Worm (Caenorhabditis elegans) whole organism, L3 larva: ENCODE measurements around the gene sfxn-5.

ENCODE experiments used
- R02D3.7 ChIP-seq: fragments of 150-350 bp; optimal IDR thresholded peaks from 2 replicates; lab custom pipeline; 2014; ENCODE audit warnings: missing biosample characterization, missing genetic modification characterization
- aly-2 ChIP-seq: fragments of 150-350 bp; optimal IDR thresholded peaks from 2 replicates; lab custom pipeline; 2014; ENCODE audit warnings: missing biosample characterization, missing genetic modification characterization
- ceh-16 ChIP-seq: sonication (generic microtip); optimal IDR thresholded peaks from 2 replicates; lab custom pipeline; 2017; ENCODE audit warnings: missing biosample characterization, missing genetic modification characterization
- ceh-82 ChIP-seq: fragments of 150-350 bp; optimal IDR thresholded peaks from 2 replicates; lab custom pipeline; 2014; ENCODE audit warnings: missing biosample characterization, missing genetic modification characterization
- ceh-9 ChIP-seq: sonication (generic microtip); optimal IDR thresholded peaks from 2 replicates; lab custom pipeline; 2018; ENCODE audit warnings: missing biosample characterization, missing genetic modification characterization
- egl-27 ChIP-seq: sonication (generic microtip); optimal IDR thresholded peaks from 4 replicates; lab custom pipeline; 2017; ENCODE audit warnings: missing biosample characterization, missing genetic modification reagents, missing genetic modification characterization
- egl-5 ChIP-seq: fragments of 150-350 bp; optimal IDR thresholded peaks from 2 replicates; lab custom pipeline; 2017; ENCODE audit warnings: missing biosample characterization, missing genetic modification reagents, missing genetic modification characterization, inconsistent platforms
- elt-1 ChIP-seq: fragments of 150-350 bp; optimal IDR thresholded peaks from 2 replicates; lab custom pipeline; 2014; ENCODE audit warnings: missing biosample characterization, missing genetic modification characterization
- elt-2 ChIP-seq: sonication (generic microtip); optimal IDR thresholded peaks from 2 replicates; lab custom pipeline; 2016; ENCODE audit warnings: missing genetic modification reagents, mild to moderate bottlenecking, missing genetic modification characterization, missing compliant biosample characterization
- elt-3 ChIP-seq, 3 experiments: fragments of 150-350 bp in 1 of 3; sonication (generic microtip) in 2 of 3; optimal IDR thresholded peaks; 2 replicates in 2 of 3; 4 replicates in 1 of 3; lab custom pipeline; 2014 to 2017; ENCODE audit warnings: missing biosample characterization in 3 of 3, missing genetic modification characterization in 3 of 3
- fkh-10 ChIP-seq: sonication (generic microtip); optimal IDR thresholded peaks from 2 replicates; lab custom pipeline; 2017; ENCODE audit warnings: missing biosample characterization, missing genetic modification reagents, missing genetic modification characterization
- hmg-11 ChIP-seq: sonication (generic microtip); optimal IDR thresholded peaks from 2 replicates; lab custom pipeline; 2016; ENCODE audit warnings: missing genetic modification characterization, missing compliant biosample characterization
- lin-15B ChIP-seq: fragments of 150-350 bp; optimal IDR thresholded peaks from 2 replicates; lab custom pipeline; 2014; ENCODE audit warnings: missing biosample characterization, missing genetic modification characterization
- lin-39 ChIP-seq: fragments of 150-350 bp; optimal IDR thresholded peaks from 2 replicates; lab custom pipeline; 2018; ENCODE audit warnings: missing biosample characterization, missing genetic modification reagents, missing genetic modification characterization
- lsy-12 ChIP-seq: sonication (generic microtip); optimal IDR thresholded peaks from 2 replicates; lab custom pipeline; 2016; ENCODE audit warnings: mild to moderate bottlenecking, missing genetic modification characterization, missing compliant biosample characterization
- mdl-1 ChIP-seq: fragments of 150-350 bp; optimal IDR thresholded peaks from 2 replicates; lab custom pipeline; 2014; ENCODE audit warnings: missing biosample characterization, missing genetic modification characterization
- nfya-1 ChIP-seq: sonication (generic microtip); optimal IDR thresholded peaks from 2 replicates; lab custom pipeline; 2017; ENCODE audit warnings: missing genetic modification characterization, mild to moderate bottlenecking, missing compliant biosample characterization, antibody characterized with exemption, moderate library complexity; ENCODE audit not compliant: insufficient read depth
- nhr-11 ChIP-seq: fragments of 150-350 bp; optimal IDR thresholded peaks from 2 replicates; lab custom pipeline; 2014; ENCODE audit warnings: missing biosample characterization, missing genetic modification characterization
- nhr-12 ChIP-seq: fragments of 150-350 bp; optimal IDR thresholded peaks from 2 replicates; lab custom pipeline; 2014; ENCODE audit warnings: missing biosample characterization, missing genetic modification characterization
- nhr-23 ChIP-seq: fragments of 150-350 bp; optimal IDR thresholded peaks from 2 replicates; lab custom pipeline; 2014; ENCODE audit warnings: missing biosample characterization, missing genetic modification reagents, missing genetic modification characterization
- nhr-237 ChIP-seq: fragments of 150-350 bp; optimal IDR thresholded peaks from 2 replicates; lab custom pipeline; 2014; ENCODE audit warnings: missing biosample characterization, missing genetic modification characterization
- nhr-25 ChIP-seq: sonication (generic microtip); optimal IDR thresholded peaks from 2 replicates; lab custom pipeline; 2017; ENCODE audit warnings: missing biosample characterization, missing genetic modification characterization
- nhr-28 ChIP-seq: fragments of 150-350 bp; optimal IDR thresholded peaks from 2 replicates; lab custom pipeline; 2014; ENCODE audit warnings: missing biosample characterization, missing genetic modification characterization
- nhr-43 ChIP-seq: sonication (generic microtip); optimal IDR thresholded peaks from 2 replicates; lab custom pipeline; 2016; ENCODE audit warnings: mild to moderate bottlenecking, missing genetic modification characterization, missing compliant biosample characterization; ENCODE audit not compliant: poor library complexity, severe bottlenecking
- nhr-67 ChIP-seq: fragments of 150-350 bp; optimal IDR thresholded peaks from 2 replicates; lab custom pipeline; 2014; ENCODE audit warnings: missing biosample characterization, missing genetic modification characterization
- nhr-77 ChIP-seq: fragments of 150-350 bp; optimal IDR thresholded peaks from 2 replicates; lab custom pipeline; 2014; ENCODE audit warnings: missing biosample characterization, missing genetic modification characterization
- pha-4 ChIP-seq: fragments of 150-350 bp; optimal IDR thresholded peaks from 2 replicates; lab custom pipeline; 2014; ENCODE audit warnings: missing biosample characterization, missing genetic modification reagents, missing genetic modification characterization
- pqm-1 ChIP-seq: fragments of 150-350 bp; optimal IDR thresholded peaks from 2 replicates; lab custom pipeline; 2017; ENCODE audit warnings: missing biosample characterization, missing genetic modification characterization, inconsistent platforms
- sea-2 ChIP-seq: fragments of 150-350 bp; sonication (generic microtip); optimal IDR thresholded peaks from 4 replicates; lab custom pipeline; 2014; ENCODE audit warnings: missing biosample characterization, missing genetic modification reagents, missing genetic modification characterization
- skn-1 ChIP-seq: fragments of 150-350 bp; optimal IDR thresholded peaks from 2 replicates; lab custom pipeline; 2014; ENCODE audit warnings: missing biosample characterization, missing genetic modification characterization
- snpc-4 ChIP-seq: fragments of 150-350 bp; optimal IDR thresholded peaks from 2 replicates; lab custom pipeline; 2014; ENCODE audit warnings: missing biosample characterization, missing genetic modification characterization
- tbx-2 ChIP-seq: sonication (generic microtip); optimal IDR thresholded peaks from 2 replicates; lab custom pipeline; 2016; ENCODE audit warnings: mild to moderate bottlenecking, missing genetic modification characterization, missing compliant biosample characterization
- unc-62 ChIP-seq: fragments of 150-350 bp; sonication (generic microtip); optimal IDR thresholded peaks from 4 replicates; lab custom pipeline; 2014; ENCODE audit warnings: missing biosample characterization, missing genetic modification reagents, missing genetic modification characterization
- zag-1 ChIP-seq: fragments of 150-350 bp; optimal IDR thresholded peaks from 2 replicates; lab custom pipeline; 2014; ENCODE audit warnings: missing biosample characterization, missing genetic modification characterization
- ztf-11 ChIP-seq: fragments of 150-350 bp; optimal IDR thresholded peaks from 2 replicates; lab custom pipeline; 2014; ENCODE audit warnings: missing biosample characterization, missing genetic modification characterization

The sfxn-5 gene

DNA sequence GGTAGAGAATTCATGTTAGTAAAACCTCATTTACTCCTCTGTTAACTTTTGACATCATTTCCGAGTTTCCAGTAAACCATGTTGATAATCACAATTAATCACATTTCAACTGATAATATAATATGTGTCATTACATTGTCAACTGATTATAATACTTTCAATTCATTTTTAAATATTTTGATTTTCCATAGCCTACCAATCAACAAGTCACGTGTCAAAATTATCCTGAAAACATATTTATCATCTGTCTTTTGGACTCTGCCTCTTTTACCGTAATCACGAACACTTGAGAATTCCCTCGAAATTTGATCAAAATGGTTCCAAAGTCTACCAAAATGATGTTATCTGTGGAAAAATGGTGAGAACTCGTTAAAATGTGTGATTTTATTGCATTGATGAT lies 30.8 kb downstream of the sfxn-5 start:
- TF ChIP-seq fkh-10 (no peak), pqm-1 (tag; lab: Kevin White, UChicago) (peak; percentile 72), elt-2 (tag; lab: Kevin White, UChicago) (peak; percentile 79), nhr-67 (tag; lab: Kevin White, UChicago) (no peak)

DNA sequence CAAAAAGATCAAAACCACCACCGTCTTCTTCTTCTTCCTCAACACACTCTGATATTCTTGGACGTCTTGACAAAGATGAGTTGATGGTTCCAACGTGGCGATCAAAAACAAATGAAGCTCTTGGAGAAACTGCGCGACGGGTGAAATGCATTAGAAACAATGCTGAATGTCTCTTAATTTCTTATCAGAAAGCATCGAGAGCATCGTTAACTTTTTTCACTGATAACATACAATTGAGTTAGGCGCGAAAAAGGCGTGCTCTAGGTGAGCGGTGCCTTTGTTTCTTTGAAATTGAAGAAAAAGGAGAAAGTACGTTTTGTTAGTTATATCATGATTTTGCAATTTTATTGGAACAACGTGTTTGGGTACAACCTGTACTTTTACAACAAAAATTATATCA lies 31.6 kb downstream of the sfxn-5 start, which contains the start of gene gpcp-2:
Gene gpcp-2 (minus strand): TSS at position 153 of the 400 bp plus-strand sequence.
- TF ChIP-seq nhr-25 (no peak), ceh-82 (no peak), nhr-237 (tag; lab: Kevin White, UChicago) (no peak), elt-2 (tag; lab: Kevin White, UChicago) (peak; percentile 82), pqm-1 (tag; lab: Kevin White, UChicago) (peak; percentile 32)

DNA sequence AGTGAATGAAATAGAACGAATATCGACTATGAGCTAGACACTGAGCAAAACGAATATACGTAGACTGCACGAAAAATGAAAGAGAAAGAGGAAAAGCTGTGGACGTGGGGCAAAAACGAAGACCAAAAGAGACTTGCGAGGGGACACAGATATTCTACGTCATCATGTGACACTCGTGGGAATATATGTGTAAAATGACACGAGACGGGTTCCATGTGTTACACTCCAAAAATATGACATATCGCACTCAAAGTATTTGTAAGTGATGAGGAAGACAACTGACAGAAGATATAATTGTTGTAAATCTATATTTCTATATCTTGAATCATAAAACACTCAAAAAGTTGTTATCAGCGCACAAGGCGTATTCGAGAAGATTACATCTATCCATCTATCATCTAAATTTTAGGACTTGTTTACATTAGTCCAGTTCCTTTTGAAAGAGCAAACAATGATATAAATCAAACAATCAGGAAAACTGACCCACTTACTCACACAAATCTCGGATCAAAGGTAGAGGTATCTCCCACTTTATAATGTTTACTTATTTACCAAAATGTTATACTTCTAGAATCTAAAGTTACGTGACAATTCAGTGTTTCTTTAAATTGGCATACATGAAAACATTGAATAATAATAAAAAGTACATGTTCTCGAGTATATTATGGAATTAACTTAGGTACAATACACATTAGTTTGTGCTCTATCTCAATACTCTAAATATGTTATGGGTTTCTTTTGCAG lies 32.9 kb downstream of the sfxn-5 start:
- peak; percentile 20 for TF ChIP-seq lin-15B (tag; lab: Kevin White, UChicago)
- TF ChIP-seq nhr-12 (tag; lab: Kevin White, UChicago), result no peak
- TF ChIP-seq mdl-1, result peak; percentile 55
- TF ChIP-seq nhr-28 (tag; lab: Kevin White, UChicago), result no peak
- TF ChIP-seq nhr-43, result peak; percentile 56
- TF ChIP-seq hmg-11 (tag; lab: Kevin White, UChicago), result peak; percentile 52
- TF ChIP-seq egl-27 (tag; lab: Kevin White, UChicago), result peak; percentile 22
- TF ChIP-seq unc-62 (GFP tag; lab: Kevin White, UChicago), result peak; percentile 69
- peak; percentile 57 for TF ChIP-seq nhr-11 (tag; lab: Kevin White, UChicago)
- no peak for TF ChIP-seq nhr-237 (tag; lab: Kevin White, UChicago)
- peak; percentile 36 for TF ChIP-seq lin-39
- TF ChIP-seq snpc-4, result no peak
- TF ChIP-seq nhr-25, result peak; percentile 35
- TF ChIP-seq pha-4 (tag; lab: Kevin White, UChicago), result peak; percentile 69
- peak; percentile 55 for TF ChIP-seq nfya-1 (tag; lab: Kevin White, UChicago)
- no peak for TF ChIP-seq skn-1 (tag; lab: Kevin White, UChicago)
- peak; percentile 1 for TF ChIP-seq tbx-2
- no peak for TF ChIP-seq egl-5 (tag; lab: Kevin White, UChicago)
- peak; percentile 8 for TF ChIP-seq fkh-10

DNA sequence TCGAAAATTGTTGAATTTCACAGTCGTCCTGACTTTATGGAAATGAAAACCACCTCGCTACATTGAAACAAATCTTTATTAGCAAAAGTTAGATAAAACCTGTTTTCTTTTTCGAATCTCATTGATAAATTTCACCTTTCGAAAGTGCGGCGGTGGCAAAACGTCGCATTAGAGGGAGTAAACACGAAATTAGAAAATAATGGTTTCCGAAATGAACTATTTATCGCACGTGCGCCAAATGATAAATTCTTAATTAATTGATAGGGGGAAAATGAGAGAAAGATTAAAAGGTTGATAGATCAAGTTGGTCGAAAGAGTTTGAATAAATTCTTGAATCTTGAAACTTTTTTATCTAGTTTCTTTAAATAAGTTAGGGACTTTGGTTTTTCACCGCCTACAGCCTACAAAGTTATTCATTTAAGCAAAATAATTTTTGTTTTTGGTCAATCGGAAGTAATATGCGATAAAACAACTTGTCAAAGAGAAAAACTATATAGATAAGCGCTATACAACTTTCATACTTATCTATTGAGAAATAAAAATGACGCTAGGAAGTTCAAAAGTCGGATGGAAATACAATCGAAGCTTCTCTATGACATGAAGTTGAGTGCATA lies 33.7 kb downstream of the sfxn-5 start:
- no peak for TF ChIP-seq aly-2 (tag; lab: Kevin White, UChicago)
- TF ChIP-seq nhr-77 (tag; lab: Kevin White, UChicago), result no peak
- no peak for TF ChIP-seq lsy-12 (tag; lab: Kevin White, UChicago)
- no peak for TF ChIP-seq elt-3 (tag; optimal IDR thresholded peaks at IDR 0.05; lab: Kevin White, UChicago)
- TF ChIP-seq nhr-23, result peak; percentile 7
- peak; percentile 72 for TF ChIP-seq elt-2 (tag; lab: Kevin White, UChicago)
- no peak for TF ChIP-seq ceh-9 (tag; lab: Kevin White, UChicago)
- TF ChIP-seq R02D3.7, result no peak
- peak; percentile 38 for TF ChIP-seq nhr-43
- TF ChIP-seq sea-2, result no peak
- no peak for TF ChIP-seq skn-1 (tag; lab: Kevin White, UChicago)
- TF ChIP-seq ceh-16 (tag; lab: Kevin White, UChicago), result no peak
- TF ChIP-seq ceh-82, result no peak
- TF ChIP-seq elt-1 (tag; lab: Kevin White, UChicago), result no peak
- no peak for TF ChIP-seq egl-27 (tag; lab: Kevin White, UChicago)
- no peak for TF ChIP-seq zag-1
- peak; percentile 32 for TF ChIP-seq pqm-1 (tag; lab: Kevin White, UChicago)
- no peak for TF ChIP-seq nhr-28 (tag; lab: Kevin White, UChicago)
- no peak for TF ChIP-seq ztf-11 (tag; lab: Kevin White, UChicago)
